Worm (Caenorhabditis elegans): ENCODE measurements around the gene F40B5.2.

ce11 chrX:8391505-8391904 lies 23.9 kb downstream of the F40B5.2 start:
- TF ChIP-seq tra-4 (tag; optimal IDR thresholded peaks at IDR 0.05) (no peak), B0310.2 (tag; optimal IDR thresholded peaks at IDR 0.05) (no peak), tbx-37 (GFP tag; conservative IDR thresholded peaks at IDR 0.05) (no peak)
